Worm (Caenorhabditis elegans) whole organism, L2 larva: ENCODE results near the gene parp-2.

Source experiments
- C34F6.9 ChIP-seq: fragments of 150-350 bp; optimal IDR thresholded peaks from 2 replicates; lab custom pipeline; 2014; ENCODE audit warnings: missing biosample characterization, missing genetic modification characterization
- alr-1 ChIP-seq: fragments of 150-350 bp; optimal IDR thresholded peaks from 2 replicates; lab custom pipeline; 2014; ENCODE audit warnings: missing biosample characterization, missing genetic modification characterization
- aly-2 ChIP-seq: fragments of 150-350 bp; optimal IDR thresholded peaks from 2 replicates; lab custom pipeline; 2014; ENCODE audit warnings: missing biosample characterization, missing genetic modification characterization
- blmp-1 ChIP-seq: sonication (generic microtip); optimal IDR thresholded peaks from 2 replicates; lab custom pipeline; 2017; ENCODE audit warnings: missing genetic modification characterization, mild to moderate bottlenecking, missing compliant biosample characterization, antibody characterized with exemption, moderate library complexity; ENCODE audit not compliant: insufficient read depth
- ceh-16 ChIP-seq: fragments of 150-350 bp; optimal IDR thresholded peaks from 2 replicates; lab custom pipeline; 2014; ENCODE audit warnings: missing biosample characterization, missing genetic modification characterization
- ceh-82 ChIP-seq: fragments of 150-350 bp; optimal IDR thresholded peaks from 2 replicates; lab custom pipeline; 2014; ENCODE audit warnings: missing biosample characterization, missing genetic modification characterization
- crh-2 ChIP-seq: sonication (generic microtip); optimal IDR thresholded peaks from 2 replicates; lab custom pipeline; 2017; ENCODE audit warnings: missing biosample characterization, missing genetic modification characterization
- dmd-4 ChIP-seq: sonication (generic microtip); optimal IDR thresholded peaks from 2 replicates; lab custom pipeline; 2017; ENCODE audit warnings: missing biosample characterization, missing genetic modification characterization
- egl-27 ChIP-seq: sonication (generic microtip); optimal IDR thresholded peaks from 3 replicates; lab custom pipeline; 2017; ENCODE audit warnings: missing biosample characterization, missing genetic modification reagents, missing genetic modification characterization
- elt-1 ChIP-seq: fragments of 150-350 bp; optimal IDR thresholded peaks from 2 replicates; lab custom pipeline; 2014; ENCODE audit warnings: missing biosample characterization, missing genetic modification characterization
- elt-3 ChIP-seq: sonication (generic microtip); optimal IDR thresholded peaks from 2 replicates; lab custom pipeline; 2017; ENCODE audit warnings: missing biosample characterization, missing genetic modification characterization
- gmeb-1 ChIP-seq: fragments of 150-350 bp; optimal IDR thresholded peaks from 2 replicates; lab custom pipeline; 2014; ENCODE audit warnings: missing biosample characterization, missing genetic modification characterization
- lin-13 ChIP-seq: fragments of 150-350 bp; optimal IDR thresholded peaks from 2 replicates; lab custom pipeline; 2014; ENCODE audit warnings: missing biosample characterization, missing genetic modification reagents, missing genetic modification characterization
- lin-39 ChIP-seq: fragments of 150-350 bp; optimal IDR thresholded peaks from 2 replicates; lab custom pipeline; 2014; ENCODE audit warnings: missing biosample characterization, missing genetic modification reagents, missing genetic modification characterization
- mbf-1 ChIP-seq: sonication (generic microtip); optimal IDR thresholded peaks from 2 replicates; lab custom pipeline; 2017; ENCODE audit warnings: missing biosample characterization, missing genetic modification characterization
- mdl-1 ChIP-seq, 2 experiments: fragments of 150-350 bp in 1 of 2; sonication (generic microtip) in 1 of 2; optimal IDR thresholded peaks; 2 replicates each; lab custom pipeline; 2017; ENCODE audit warnings: missing biosample characterization in 2 of 2, missing genetic modification characterization in 2 of 2
- nhr-12 ChIP-seq: fragments of 150-350 bp; optimal IDR thresholded peaks from 2 replicates; lab custom pipeline; 2014; ENCODE audit warnings: missing biosample characterization, missing genetic modification characterization
- nhr-129 ChIP-seq: fragments of 150-350 bp; optimal IDR thresholded peaks from 2 replicates; lab custom pipeline; 2014; ENCODE audit warnings: missing biosample characterization, missing genetic modification characterization
- nhr-21 ChIP-seq: fragments of 150-350 bp; optimal IDR thresholded peaks from 2 replicates; lab custom pipeline; 2014; ENCODE audit warnings: missing biosample characterization, missing genetic modification characterization
- nhr-23 ChIP-seq: fragments of 150-350 bp; optimal IDR thresholded peaks from 2 replicates; lab custom pipeline; 2014; ENCODE audit warnings: missing biosample characterization, missing genetic modification reagents, missing genetic modification characterization
- nhr-237 ChIP-seq: fragments of 150-350 bp; optimal IDR thresholded peaks from 2 replicates; lab custom pipeline; 2014; ENCODE audit warnings: missing biosample characterization, missing genetic modification characterization
- nhr-25 ChIP-seq: fragments of 150-350 bp; sonication (generic microtip); optimal IDR thresholded peaks from 3 replicates; lab custom pipeline; 2014; ENCODE audit warnings: missing biosample characterization, missing genetic modification characterization
- nhr-6 ChIP-seq: fragments of 150-350 bp; optimal IDR thresholded peaks from 2 replicates; lab custom pipeline; 2014; ENCODE audit warnings: missing biosample characterization, missing genetic modification characterization
- nhr-77 ChIP-seq: fragments of 150-350 bp; optimal IDR thresholded peaks from 2 replicates; lab custom pipeline; 2014; ENCODE audit warnings: missing biosample characterization, missing genetic modification characterization
- peb-1 ChIP-seq: fragments of 150-350 bp; optimal IDR thresholded peaks from 2 replicates; lab custom pipeline; 2014; ENCODE audit warnings: missing biosample characterization, missing genetic modification characterization
- sem-4 ChIP-seq: fragments of 150-350 bp; optimal IDR thresholded peaks from 2 replicates; lab custom pipeline; 2014; ENCODE audit warnings: missing biosample characterization, missing genetic modification reagents, missing genetic modification characterization
- skn-1 ChIP-seq: sonication (generic microtip); optimal IDR thresholded peaks from 2 replicates; lab custom pipeline; 2017; ENCODE audit warnings: missing biosample characterization, missing genetic modification characterization
- sma-3 ChIP-seq: sonication (generic microtip); optimal IDR thresholded peaks from 2 replicates; lab custom pipeline; 2016; ENCODE audit warnings: missing genetic modification reagents, missing genetic modification characterization, missing compliant biosample characterization
- sma-9 ChIP-seq, 2 experiments: fragments of 150-350 bp in 1 of 2; sonication (generic microtip) in 1 of 2; optimal IDR thresholded peaks; 2 replicates each; lab custom pipeline; 2014 to 2016; ENCODE audit warnings: missing genetic modification characterization in 2 of 2, mild to moderate bottlenecking in 1 of 2, missing biosample characterization in 1 of 2, missing compliant biosample characterization in 1 of 2, missing genetic modification reagents in 1 of 2, moderate library complexity in 1 of 2
- unc-39 ChIP-seq: fragments of 150-350 bp; optimal IDR thresholded peaks from 2 replicates; lab custom pipeline; 2014; ENCODE audit warnings: missing biosample characterization, missing genetic modification characterization
- unc-55 ChIP-seq: fragments of 150-350 bp; sonication (generic microtip); optimal IDR thresholded peaks from 3 replicates; lab custom pipeline; 2014; ENCODE audit warnings: missing biosample characterization, missing genetic modification reagents, missing genetic modification characterization
- unc-62 ChIP-seq: fragments of 150-350 bp; optimal IDR thresholded peaks from 2 replicates; lab custom pipeline; 2014; ENCODE audit warnings: missing biosample characterization, missing genetic modification reagents, missing genetic modification characterization
- zag-1 ChIP-seq: fragments of 150-350 bp; optimal IDR thresholded peaks from 2 replicates; lab custom pipeline; 2014; ENCODE audit warnings: missing biosample characterization, missing genetic modification characterization
- ztf-1 ChIP-seq: fragments of 200-800 bp; sonication (Bioruptor generic); conservative IDR thresholded peaks from 2 replicates; pipeline ENCODE4 v1.3.6; 2022; ENCODE audit warnings: missing genetic modification characterization, missing compliant biosample characterization

The parp-2 gene

DNA sequence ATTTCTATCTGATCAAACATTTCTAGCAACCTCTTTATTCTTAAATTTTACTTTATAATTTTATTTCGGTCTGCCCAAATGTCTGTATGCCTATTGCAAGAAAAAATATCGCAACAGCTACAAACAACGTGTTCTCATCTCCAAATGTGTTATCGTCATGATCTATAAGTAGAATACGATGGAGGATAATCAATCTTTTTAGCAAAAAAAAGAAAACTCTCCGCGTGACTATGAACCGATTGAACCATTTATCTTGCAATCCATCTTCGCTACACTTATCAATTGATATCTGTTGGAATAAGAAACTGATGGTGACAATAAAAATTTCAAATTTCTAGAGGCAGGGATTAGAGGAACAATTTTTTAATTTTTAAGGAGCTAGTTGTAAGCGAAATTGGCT lies 13.1 kb downstream of the parp-2 start:
- peak; percentile 6 for TF ChIP-seq C34F6.9 (tag; lab: Kevin White, UChicago)
- peak; percentile 87 for TF ChIP-seq sma-9 (GFP tag; optimal IDR thresholded peaks at IDR 0.05; lab: Kevin White, UChicago)
- no peak for TF ChIP-seq sma-9 (tag; optimal IDR thresholded peaks at IDR 0.05; lab: Kevin White, UChicago)
- TF ChIP-seq egl-27 (tag; lab: Kevin White, UChicago): no peak
- TF ChIP-seq ceh-16 (tag; lab: Kevin White, UChicago): peak; percentile 49
- peak; percentile 57 for TF ChIP-seq nhr-25 (tag; lab: Kevin White, UChicago)
- TF ChIP-seq unc-55 (GFP tag; lab: Kevin White, UChicago): no peak
- peak; percentile 54 for TF ChIP-seq nhr-21 (tag; lab: Kevin White, UChicago)
- peak; percentile 72 for TF ChIP-seq blmp-1 (tag; lab: Kevin White, UChicago)
- TF ChIP-seq mdl-1 (tag; optimal IDR thresholded peaks at IDR 0.05; lab: Kevin White, UChicago): peak in 1 of 2 experiments; percentile 4
- no peak for TF ChIP-seq peb-1 (tag; lab: Kevin White, UChicago)
- no peak for TF ChIP-seq nhr-77 (tag; lab: Kevin White, UChicago)

DNA sequence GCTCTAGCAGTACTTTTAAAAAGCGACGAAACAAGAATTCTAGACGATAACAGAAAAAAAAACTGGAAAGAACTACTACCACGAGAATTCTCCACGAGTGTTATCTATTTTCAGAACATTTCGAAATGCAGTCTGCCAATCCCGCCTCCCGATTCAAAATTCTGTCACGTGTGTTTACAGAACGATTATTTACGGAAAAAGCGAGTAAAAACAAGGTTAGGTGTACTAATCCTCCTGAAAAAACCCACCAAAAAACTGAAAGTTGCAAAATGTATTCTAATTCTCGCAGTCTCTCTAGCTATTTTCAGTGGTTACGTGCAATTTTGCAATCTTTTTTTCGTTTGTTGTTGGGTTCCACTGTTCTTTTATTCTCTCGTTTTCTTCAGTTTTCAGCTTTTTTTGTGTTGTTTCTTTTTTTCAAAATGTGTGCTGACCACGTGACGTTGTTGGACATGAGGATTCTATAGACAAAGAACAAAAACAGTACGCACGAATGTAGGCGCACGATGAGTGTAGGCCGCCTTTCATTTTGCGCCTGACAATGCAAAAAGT lies 13.7 kb downstream of the parp-2 start:
- TF ChIP-seq nhr-237 (no peak), peb-1 (tag; lab: Kevin White, UChicago) (no peak), nhr-23 (tag; lab: Kevin White, UChicago) (no peak), ceh-16 (tag; lab: Kevin White, UChicago) (no peak), crh-2 (peak; percentile 30), C34F6.9 (tag; lab: Kevin White, UChicago) (peak; percentile 39), lin-13 (GFP tag; lab: Kevin White, UChicago) (no peak), elt-1 (tag; lab: Kevin White, UChicago) (no peak), nhr-21 (tag; lab: Kevin White, UChicago) (no peak), alr-1 (tag; lab: Kevin White, UChicago) (no peak), skn-1 (tag; lab: Kevin White, UChicago) (no peak), sma-3 (GFP tag; lab: Kevin White, UChicago) (no peak), mdl-1 (tag; optimal IDR thresholded peaks at IDR 0.05; lab: Kevin White, UChicago) (peak in 1 of 2 experiments; percentile 12), dmd-4 (no peak), sem-4 (tag; lab: Kevin White, UChicago) (no peak), unc-55 (GFP tag; lab: Kevin White, UChicago) (peak; percentile 72), unc-39 (tag; lab: Kevin White, UChicago) (no peak), mbf-1 (no peak), nhr-129 (tag; lab: Kevin White, UChicago) (no peak), nhr-6 (no peak), elt-3 (tag; lab: Kevin White, UChicago) (no peak), lin-39 (no peak), zag-1 (tag; lab: Kevin White, UChicago) (no peak)

ce11 chrII:9607137-9607536 lies 14.3 kb downstream of the parp-2 start:
- no peak for TF ChIP-seq gmeb-1 (tag; lab: Kevin White, UChicago)
- TF ChIP-seq sma-9 (GFP tag; optimal IDR thresholded peaks at IDR 0.05; lab: Kevin White, UChicago): peak; percentile 52
- no peak for TF ChIP-seq sma-9 (tag; optimal IDR thresholded peaks at IDR 0.05; lab: Kevin White, UChicago)

ce11 chrII:9609296-9609695 lies 16.5 kb downstream of the parp-2 start, which contains the start of gene pap-2:
Gene pap-2 (minus strand): TSS chrII:9609396.
- TF ChIP-seq unc-62 (GFP tag; lab: Kevin White, UChicago) (no peak), nhr-21 (tag; lab: Kevin White, UChicago) (no peak), ceh-82 (tag; lab: Kevin White, UChicago) (no peak), dmd-4 (no peak), egl-27 (tag; lab: Kevin White, UChicago) (no peak), nhr-12 (tag; lab: Kevin White, UChicago) (no peak), aly-2 (no peak), nhr-23 (tag; lab: Kevin White, UChicago) (no peak), sma-9 (GFP tag; optimal IDR thresholded peaks at IDR 0.05; lab: Kevin White, UChicago) (no peak), sma-9 (tag; optimal IDR thresholded peaks at IDR 0.05; lab: Kevin White, UChicago) (no peak), lin-39 (no peak), unc-39 (tag; lab: Kevin White, UChicago) (no peak), ztf-1 (GFP tag; lab: Robert Waterston, UW) (no peak), sma-3 (GFP tag; lab: Kevin White, UChicago) (no peak)
